Worm (Caenorhabditis elegans) whole organism, early embryonic: ENCODE results near the gene ctf-18.

Experiments used
- ama-1 ChIP-seq: fragments of 150-350 bp; optimal IDR thresholded peaks from 2 replicates; lab custom pipeline; 2014
- ceh-36 ChIP-seq: sonication (generic microtip); optimal IDR thresholded peaks from 2 replicates; lab custom pipeline; 2016; ENCODE audit warnings: missing genetic modification characterization, inconsistent platforms, missing compliant biosample characterization
- ets-7 ChIP-seq: sonication (generic microtip); optimal IDR thresholded peaks from 2 replicates; lab custom pipeline; 2016; ENCODE audit warnings: missing genotype, missing genetic modification characterization, missing compliant biosample characterization
- hmbx-1 ChIP-seq: sonication (generic microtip); optimal IDR thresholded peaks from 2 replicates; lab custom pipeline; 2016; ENCODE audit warnings: mild to moderate bottlenecking, missing genetic modification characterization, missing compliant biosample characterization
- hmg-4 ChIP-seq: fragments of 200-800 bp; sonication (Bioruptor generic); optimal IDR thresholded peaks from 2 replicates; lab custom pipeline; 2018; ENCODE audit warnings: mild to moderate bottlenecking, missing genetic modification characterization, missing compliant biosample characterization
- hnd-1 ChIP-seq: sonication (generic microtip); optimal IDR thresholded peaks from 2 replicates; lab custom pipeline; 2016; ENCODE audit warnings: missing genetic modification characterization, missing compliant biosample characterization
- tbx-37 ChIP-seq: fragments of 200-800 bp; sonication (Bioruptor generic); conservative IDR thresholded peaks from 2 replicates; pipeline ENCODE4 v1.3.6; 2022; ENCODE audit warnings: missing genetic modification reagents, missing genetic modification characterization, missing compliant biosample characterization

- TF ChIP-seq hmbx-1 (tag; lab: Kevin White, UChicago), result no peak
- TF ChIP-seq ama-1 (lab: Kevin White, UChicago), result no peak
- TF ChIP-seq hnd-1 (tag; lab: Kevin White, UChicago), result no peak
- TF ChIP-seq ets-7 (tag; lab: Kevin White, UChicago), result no peak
- no peak for TF ChIP-seq hmg-4
- no peak for TF ChIP-seq tbx-37
- TF ChIP-seq ceh-36 (tag; lab: Kevin White, UChicago), result no peak
Observed at ce11 chrIV:10075034-10075510, 51.4 kb downstream of the ctf-18 start, which contains the start of the genes ttbk-4 and W01B6.4.
